Fruit fly (Drosophila melanogaster) whole organism, prepupa: ENCODE results near the gene sol.
A peak's percentile ranks its signal among the peaks of the same experiment; 100 is the strongest.

ENCODE experiments used
- CG6163 ChIP-seq: fragments of 200-800 bp; sonication (Bioruptor generic); IDR thresholded peaks from 3 replicates; pipeline ENCODE4 v1.3.6; 2022; ENCODE audit warnings: missing biosample characterization, missing genetic modification characterization
- CG6808 ChIP-seq: fragments of 200-800 bp; sonication (Bioruptor generic); optimal IDR thresholded peaks from 3 replicates; lab custom pipeline; 2017; ENCODE audit warnings: missing biosample characterization, missing genetic modification characterization, mild to moderate bottlenecking, moderate library complexity, missing genetic modification reagents
- Gug ChIP-seq: fragments of 200-800 bp; sonication (Bioruptor generic); IDR thresholded peaks from 2 replicates; pipeline ENCODE4 v1.3.6; 2022; ENCODE audit warnings: missing biosample characterization, missing genetic modification characterization
- Hr39 ChIP-seq: fragments of 200-800 bp; sonication (Bioruptor generic); optimal IDR thresholded peaks from 2 replicates; lab custom pipeline; 2016; ENCODE audit warnings: missing biosample characterization, missing genetic modification characterization
- Lpt ChIP-seq: fragments of 200-800 bp; sonication (Bioruptor generic); optimal IDR thresholded peaks from 3 replicates; lab custom pipeline; 2016; ENCODE audit warnings: missing biosample characterization, missing genetic modification characterization
- Sox14 ChIP-seq: fragments of 200-800 bp; sonication (Bioruptor generic); optimal IDR thresholded peaks from 3 replicates; lab custom pipeline; 2016; ENCODE audit warnings: missing biosample characterization, missing genetic modification characterization
- dac ChIP-seq: fragments of 200-800 bp; sonication (Bioruptor generic); optimal IDR thresholded peaks from 2 replicates; lab custom pipeline; 2017; ENCODE audit warnings: missing biosample characterization, mild to moderate bottlenecking, missing genetic modification characterization
- eg ChIP-seq: fragments of 200-800 bp; sonication (Bioruptor generic); IDR thresholded peaks from 3 replicates; pipeline ENCODE4 v1.3.6; 2022; ENCODE audit warnings: missing biosample characterization, missing genetic modification characterization
- spab ChIP-seq: fragments of 200-800 bp; sonication (Bioruptor generic); optimal IDR thresholded peaks from 2 replicates; lab custom pipeline; 2017; ENCODE audit warnings: missing biosample characterization, mild to moderate bottlenecking, missing genetic modification characterization, missing genetic modification reagents
- ss ChIP-seq, 2 experiments: fragments of 200-800 bp; sonication (Bioruptor generic); optimal IDR thresholded peaks; 2 replicates in 1 of 2; 3 replicates in 1 of 2; lab custom pipeline; 2017 to 2018; ENCODE audit warnings: mild to moderate bottlenecking in 2 of 2, missing biosample characterization in 2 of 2, missing genetic modification characterization in 2 of 2, moderate library complexity in 1 of 2

dm6 chrX:21366311-21366990 is 16.4 kb downstream of the sol start:
- TF ChIP-seq Sox14 (GFP tag; lab: Kevin White, UChicago) = peak; percentile 28
- TF ChIP-seq eg = peak; percentile 82
- TF ChIP-seq dac (GFP tag; lab: Kevin White, UChicago) = peak; percentile 85
- peak; percentile 32 for TF ChIP-seq Hr39 (GFP tag; lab: Kevin White, UChicago)
- peak; percentile 79 for TF ChIP-seq CG6163 (GFP tag; lab: Robert Waterston, UW)
- peak; percentile 63 for TF ChIP-seq spab (GFP tag; lab: Kevin White, UChicago)
- peak; percentile 43 for TF ChIP-seq Gug (GFP tag; lab: Robert Waterston, UW)
- TF ChIP-seq Lpt (GFP tag; lab: Kevin White, UChicago) = peak; percentile 80
- TF ChIP-seq ss (GFP tag; optimal IDR thresholded peaks at IDR 0.05; lab: Kevin White, UChicago) = peak; percentile 63 to 76
- TF ChIP-seq CG6808 (GFP tag; lab: Kevin White, UChicago) = peak; percentile 67
